Worm (Caenorhabditis elegans) whole organism, mixed stage, embryonic: ENCODE measurements around the gene F23H11.5.

Experiments
- ces-1 ChIP-seq: fragments of 150-350 bp; optimal IDR thresholded peaks from 2 replicates; lab custom pipeline; 2014; ENCODE audit warnings: missing biosample characterization, missing genetic modification reagents, missing genetic modification characterization
- snpc-4 ChIP-seq: fragments of 150-350 bp; optimal IDR thresholded peaks from 2 replicates; lab custom pipeline; 2014; ENCODE audit warnings: missing biosample characterization, missing genetic modification characterization

Gene F23H11.5

DNA sequence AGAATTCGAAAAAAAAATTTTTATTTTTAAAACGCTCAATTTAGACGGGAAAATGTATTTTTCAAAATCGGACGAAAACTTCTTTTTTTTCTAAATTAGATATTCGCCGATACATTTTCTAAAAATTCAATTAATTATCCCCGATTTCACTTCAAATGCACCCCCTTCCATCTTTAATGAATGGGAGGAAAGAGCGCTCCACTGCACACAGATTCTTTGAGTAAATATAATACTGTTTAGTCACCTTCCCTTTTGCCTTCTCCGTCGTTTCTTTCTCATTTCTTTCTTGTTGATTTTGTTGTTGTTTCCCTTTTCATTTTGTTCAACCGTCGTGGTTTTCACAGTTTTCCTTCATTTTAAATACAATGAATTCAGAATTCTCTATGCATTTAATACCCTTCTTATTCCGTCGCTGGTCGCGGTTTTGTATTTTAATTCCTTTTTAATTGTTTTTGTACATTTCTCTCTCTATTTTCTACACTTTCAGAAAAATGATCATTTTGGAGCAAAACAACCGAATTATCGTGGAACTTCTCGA is 48.5 kb downstream of the F23H11.5 start, which contains the start of gene arx-4:
Gene arx-4, plus strand, starts transcription at position 488 of the 538 bp plus-strand sequence.
- TF ChIP-seq ces-1 (GFP tag; lab: Kevin White, UChicago) (peak; percentile 93), snpc-4 (tag; lab: Kevin White, UChicago) (no peak)
